Fruit fly (Drosophila melanogaster) whole organism, pupa: ENCODE data around the gene PolA1.

Source experiments
- CG10348 ChIP-seq: fragments of 200-800 bp; sonication (Bioruptor generic); IDR thresholded peaks from 2 replicates; pipeline ENCODE4 v1.3.6; 2022; ENCODE audit warnings: missing biosample characterization, missing genetic modification characterization
- CG12605 ChIP-seq: fragments of 200-800 bp; sonication (Bioruptor generic); IDR thresholded peaks from 2 replicates; pipeline ENCODE4 v1.3.6; 2022; ENCODE audit warnings: missing biosample characterization, missing genetic modification characterization
- CG13204 ChIP-seq: fragments of 200-800 bp; sonication (Bioruptor generic); optimal IDR thresholded peaks from 2 replicates; lab custom pipeline; 2018; ENCODE audit warnings: missing biosample characterization, mild to moderate bottlenecking, missing genetic modification characterization, moderate library complexity
- CG14655 ChIP-seq: fragments of 200-800 bp; sonication (Bioruptor generic); optimal IDR thresholded peaks from 3 replicates; lab custom pipeline; 2017; ENCODE audit warnings: mild to moderate bottlenecking, missing biosample characterization, missing genetic modification reagents, missing genetic modification characterization
- CG15710 ChIP-seq: fragments of 200-800 bp; sonication (Bioruptor generic); optimal IDR thresholded peaks from 2 replicates; lab custom pipeline; 2018; ENCODE audit warnings: missing biosample characterization, mild to moderate bottlenecking, missing genetic modification characterization, moderate library complexity
- CG17806 ChIP-seq: fragments of 200-800 bp; sonication (Bioruptor generic); optimal IDR thresholded peaks from 2 replicates; lab custom pipeline; 2018; ENCODE audit warnings: missing biosample characterization, mild to moderate bottlenecking, missing genetic modification characterization, moderate library complexity
- CG32121 ChIP-seq: fragments of 200-800 bp; sonication (Bioruptor generic); IDR thresholded peaks from 2 replicates; pipeline ENCODE4 v1.3.6; 2022; ENCODE audit warnings: missing biosample characterization, missing genetic modification characterization
- CG34367 ChIP-seq: fragments of 200-800 bp; sonication (Bioruptor generic); optimal IDR thresholded peaks from 2 replicates; lab custom pipeline; 2018; ENCODE audit warnings: missing biosample characterization, mild to moderate bottlenecking, missing genetic modification characterization
- CG4496 ChIP-seq: fragments of 200-800 bp; sonication (Bioruptor generic); IDR thresholded peaks from 3 replicates; pipeline ENCODE4 v1.3.6; 2022; ENCODE audit warnings: missing biosample characterization, missing genetic modification characterization
- CG8159 ChIP-seq: fragments of 200-800 bp; sonication (Bioruptor generic); optimal IDR thresholded peaks from 3 replicates; lab custom pipeline; 2018; ENCODE audit warnings: missing biosample characterization, mild to moderate bottlenecking, missing genetic modification characterization, moderate library complexity
- CG8301 ChIP-seq: fragments of 200-800 bp; sonication (Bioruptor generic); optimal IDR thresholded peaks from 2 replicates; lab custom pipeline; 2018; ENCODE audit warnings: missing biosample characterization, mild to moderate bottlenecking, missing genetic modification characterization
- CG9948 ChIP-seq: fragments of 200-800 bp; sonication (Bioruptor generic); optimal IDR thresholded peaks from 2 replicates; lab custom pipeline; 2018; ENCODE audit warnings: missing biosample characterization, mild to moderate bottlenecking, missing genetic modification characterization, moderate library complexity
- D1 ChIP-seq: fragments of 200-800 bp; sonication (Bioruptor generic); optimal IDR thresholded peaks from 2 replicates; lab custom pipeline; 2018; ENCODE audit warnings: missing biosample characterization, mild to moderate bottlenecking, missing genetic modification characterization, moderate library complexity
- EcR ChIP-seq: fragments of 200-800 bp; sonication (Bioruptor generic); optimal IDR thresholded peaks from 3 replicates; lab custom pipeline; 2019; ENCODE audit warnings: missing biosample characterization, missing genetic modification characterization, mild to moderate bottlenecking, moderate library complexity, missing genetic modification reagents
- Ets98B ChIP-seq: fragments of 200-800 bp; sonication (Bioruptor generic); IDR thresholded peaks from 2 replicates; pipeline ENCODE4 v1.3.6; 2022; ENCODE audit warnings: missing biosample characterization, missing genetic modification characterization
- Pif1A ChIP-seq: fragments of 200-800 bp; sonication (Bioruptor generic); optimal IDR thresholded peaks from 3 replicates; lab custom pipeline; 2016; ENCODE audit warnings: missing biosample characterization, missing genetic modification characterization
- Pif1B ChIP-seq: fragments of 200-800 bp; sonication (Bioruptor generic); optimal IDR thresholded peaks from 3 replicates; lab custom pipeline; 2016; ENCODE audit warnings: missing biosample characterization, missing genetic modification characterization
- Snoo ChIP-seq: fragments of 200-800 bp; sonication (Bioruptor generic); optimal IDR thresholded peaks from 3 replicates; lab custom pipeline; 2017; ENCODE audit warnings: missing biosample characterization, mild to moderate bottlenecking, missing genetic modification characterization, inconsistent platforms
- fd96Ca ChIP-seq: fragments of 200-800 bp; sonication (Bioruptor generic); IDR thresholded peaks from 3 replicates; pipeline ENCODE4 v1.3.6; 2022; ENCODE audit warnings: missing biosample characterization, missing genetic modification characterization
- gl ChIP-seq: fragments of 200-800 bp; sonication (Bioruptor generic); optimal IDR thresholded peaks from 2 replicates; lab custom pipeline; 2018; ENCODE audit warnings: missing biosample characterization, mild to moderate bottlenecking, missing genetic modification characterization
- rn ChIP-seq: fragments of 200-800 bp; sonication (Bioruptor generic); IDR thresholded peaks from 2 replicates; pipeline ENCODE4 v1.3.6; 2022; ENCODE audit warnings: missing biosample characterization, missing genetic modification characterization

Gene PolA1

dm6 chr3R:21640337-21640994, 31.1 kb downstream of the PolA1 start:
- TF ChIP-seq CG4496 (GFP tag; lab: Robert Waterston, UW) (no peak), CG13204 (GFP tag; lab: Kevin White, UChicago) (no peak), Ets98B (no peak), CG8301 (tag; lab: Kevin White, UChicago) (no peak), CG9948 (tag; lab: Kevin White, UChicago) (no peak), CG17806 (no peak), CG8159 (tag; lab: Kevin White, UChicago) (no peak), CG34367 (tag; lab: Kevin White, UChicago) (no peak)

dm6 chr3R:21638437-21638836, 33.1 kb downstream of the PolA1 start:
- TF ChIP-seq fd96Ca (GFP tag; lab: Robert Waterston, UW) (no peak), CG14655 (GFP tag; lab: Kevin White, UChicago) (no peak), EcR (GFP tag; lab: Kevin White, UChicago) (peak; percentile 66), CG13204 (GFP tag; lab: Kevin White, UChicago) (peak; percentile 33)

- TF ChIP-seq CG13204 (GFP tag; lab: Kevin White, UChicago) (peak; percentile 46), D1 (tag; lab: Kevin White, UChicago) (no peak), gl (tag; lab: Kevin White, UChicago) (no peak), Pif1B (GFP tag; lab: Kevin White, UChicago) (no peak), EcR (GFP tag; lab: Kevin White, UChicago) (peak; percentile 42), fd96Ca (GFP tag; lab: Robert Waterston, UW) (peak; percentile 11; the same call in 1 of the 3 replicates), CG15710 (no peak)
These were observed 34.6 kb downstream of the PolA1 start for dm6 chr3R:21636867-21637481.

dm6 chr3R:21635975-21636678, 35.4 kb downstream of the PolA1 start:
- TF ChIP-seq CG4496 (GFP tag; lab: Robert Waterston, UW) (no peak), rn (GFP tag; lab: Robert Waterston, UW) (no peak), Ets98B (no peak), CG17806 (peak; percentile 45), CG32121 (GFP tag; lab: Robert Waterston, UW) (no peak), CG9948 (tag; lab: Kevin White, UChicago) (peak; percentile 40), CG13204 (GFP tag; lab: Kevin White, UChicago) (no peak), CG12605 (GFP tag; lab: Robert Waterston, UW) (no peak), CG8159 (tag; lab: Kevin White, UChicago) (peak; percentile 67), gl (tag; lab: Kevin White, UChicago) (peak; percentile 4), CG34367 (tag; lab: Kevin White, UChicago) (peak; percentile 24), fd96Ca (GFP tag; lab: Robert Waterston, UW) (no peak), CG10348 (no peak), CG14655 (GFP tag; lab: Kevin White, UChicago) (peak; percentile 13), Pif1A (GFP tag; lab: Kevin White, UChicago) (no peak), D1 (tag; lab: Kevin White, UChicago) (no peak), CG15710 (peak; percentile 44), EcR (GFP tag; lab: Kevin White, UChicago) (no peak), Snoo (no peak), Pif1B (GFP tag; lab: Kevin White, UChicago) (no peak), CG8301 (tag; lab: Kevin White, UChicago) (no peak)

dm6 chr3R:21635181-21635580, 36.4 kb downstream of the PolA1 start:
- TF ChIP-seq Snoo (no peak), Pif1A (GFP tag; lab: Kevin White, UChicago) (no peak), CG34367 (tag; lab: Kevin White, UChicago) (no peak), rn (GFP tag; lab: Robert Waterston, UW) (no peak), CG32121 (GFP tag; lab: Robert Waterston, UW) (no peak), EcR (GFP tag; lab: Kevin White, UChicago) (no peak), gl (tag; lab: Kevin White, UChicago) (no peak), D1 (tag; lab: Kevin White, UChicago) (no peak), Ets98B (no peak), CG9948 (tag; lab: Kevin White, UChicago) (no peak), CG12605 (GFP tag; lab: Robert Waterston, UW) (no peak), CG17806 (no peak), CG4496 (GFP tag; lab: Robert Waterston, UW) (no peak), Pif1B (GFP tag; lab: Kevin White, UChicago) (no peak), CG14655 (GFP tag; lab: Kevin White, UChicago) (no peak), fd96Ca (GFP tag; lab: Robert Waterston, UW) (no peak), CG8301 (tag; lab: Kevin White, UChicago) (no peak), CG8159 (tag; lab: Kevin White, UChicago) (no peak), CG13204 (GFP tag; lab: Kevin White, UChicago) (no peak)
